Fruit fly (Drosophila melanogaster): Measurements from ENCODE around the gene CG32263.

dm6 chr3L:3801343-3801742 is 9.6 kb downstream of the CG32263 start:
- TF ChIP-seq Sox102F (GFP tag; optimal IDR thresholded peaks at IDR 0.05) (no peak), CG17912 (GFP tag; optimal IDR thresholded peaks at IDR 0.05) (no peak), Xbp1 (GFP tag; optimal IDR thresholded peaks at IDR 0.05) (peak; percentile 3), ttk (GFP tag; IDR thresholded peaks at IDR 0.05) (no peak), CG13123 (GFP tag; optimal IDR thresholded peaks at IDR 0.05) (no peak), croc (GFP tag; conservative IDR thresholded peaks at IDR 0.05) (no peak), ara (GFP tag; IDR thresholded peaks at IDR 0.05) (no peak)

Measured in whole organism, embryonic.